Fruit fly (Drosophila melanogaster): ENCODE data around the gene Pfdn5.

Gene Pfdn5

DNA sequence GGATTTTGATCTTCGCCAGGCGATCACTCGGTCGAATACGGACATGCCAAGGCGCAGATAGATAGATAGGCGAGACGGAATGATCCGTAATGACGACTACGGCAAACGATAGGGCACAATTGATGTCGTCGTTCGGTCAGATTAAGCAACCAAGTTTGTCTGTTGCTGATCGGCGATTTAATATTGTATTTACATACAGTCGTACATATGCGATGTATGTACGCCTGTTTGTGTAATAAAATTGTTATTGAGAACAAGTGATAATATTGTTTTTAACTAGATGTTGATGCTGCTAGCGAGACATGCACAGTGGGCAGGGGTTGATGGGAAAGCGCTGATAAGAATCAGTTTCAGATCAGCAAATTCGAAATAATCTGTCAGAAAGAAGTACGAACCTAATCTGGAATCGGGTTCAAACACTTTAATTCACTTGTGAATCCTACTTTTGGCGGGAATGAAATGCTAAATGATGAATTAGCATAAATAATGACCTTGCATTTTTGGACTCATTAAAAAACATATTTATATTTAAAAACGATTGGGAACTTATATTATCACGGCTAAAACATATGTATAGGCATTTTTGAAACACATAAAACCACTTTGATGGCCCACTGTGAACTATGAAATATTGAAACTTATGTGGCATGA is 31.4 kb upstream of the Pfdn5 start:
- TF ChIP-seq CG14441 (GFP tag; IDR thresholded peaks at IDR 0.05) = peak; percentile 15; the same call in 1 of the 2 replicates
- peak; percentile 31 for TF ChIP-seq CG18262 (tag; optimal IDR thresholded peaks at IDR 0.05)
- no peak for TF ChIP-seq hkb (optimal IDR thresholded peaks at IDR 0.05)
- 0 out of 2 replicates have a peak, but pooled peaks have one; percentile 16 for TF ChIP-seq hkb (GFP tag; IDR thresholded peaks at IDR 0.05)
- TF ChIP-seq trem (tag; optimal IDR thresholded peaks at IDR 0.05) = no peak
- TF ChIP-seq crc (GFP tag; optimal IDR thresholded peaks at IDR 0.05) = no peak
- no peak for TF ChIP-seq CG11560 (tag; IDR thresholded peaks at IDR 0.05)
- TF ChIP-seq CG10431 (GFP tag; optimal IDR thresholded peaks at IDR 0.05) = no peak
- TF ChIP-seq ind (GFP tag; optimal IDR thresholded peaks at IDR 0.05) = peak; percentile 9
- TF ChIP-seq row (GFP tag; IDR thresholded peaks at IDR 0.05) = peak; percentile 30; the same call in 2 of the 3 replicates
- no peak for TF ChIP-seq CG11085 (GFP tag; IDR thresholded peaks at IDR 0.05)
- peak; percentile 46 for TF ChIP-seq gem (tag; optimal IDR thresholded peaks at IDR 0.05)
- peak; percentile 90 for TF ChIP-seq Ets65A (GFP tag)
- no peak for TF ChIP-seq pnt (GFP tag; optimal IDR thresholded peaks at IDR 0.05)
- TF ChIP-seq CG18619 (GFP tag; optimal IDR thresholded peaks at IDR 0.05) = no peak
- no peak for TF ChIP-seq CG14860 (GFP tag; IDR thresholded peaks at IDR 0.05; ENCODE audit: partially characterized antibody)
- peak; percentile 55; the same call in 2 of the 3 replicates for TF ChIP-seq CG17361 (GFP tag; IDR thresholded peaks at IDR 0.05)
- TF ChIP-seq Sox102F (GFP tag; optimal IDR thresholded peaks at IDR 0.05) = peak; percentile 7
- no peak for TF ChIP-seq Sry-δ (GFP tag; optimal IDR thresholded peaks at IDR 0.05)
- TF ChIP-seq CG2712 (tag; optimal IDR thresholded peaks at IDR 0.05) = peak; percentile 4
- no peak for TF ChIP-seq prd (optimal IDR thresholded peaks at IDR 0.05)
- TF ChIP-seq prd (GFP tag; IDR thresholded peaks at IDR 0.05) = peak; percentile 30; the same call in 1 of the 3 replicates
- TF ChIP-seq CG4328 (GFP tag; optimal IDR thresholded peaks at IDR 0.05) = no peak
- TF ChIP-seq CG10321 (GFP tag; IDR thresholded peaks at IDR 0.05) = no peak
- peak; percentile 1 for TF ChIP-seq CG13296 (GFP tag; optimal IDR thresholded peaks at IDR 0.05)
- peak; percentile 4 for TF ChIP-seq CG2120 (GFP tag; optimal IDR thresholded peaks at IDR 0.05)
- TF ChIP-seq CG13424 (tag; optimal IDR thresholded peaks at IDR 0.05) = no peak
- TF ChIP-seq CG1792 (GFP tag; optimal IDR thresholded peaks at IDR 0.05) = no peak
- TF ChIP-seq Oli (tag; optimal IDR thresholded peaks at IDR 0.05) = peak; percentile 34
- TF ChIP-seq al (GFP tag; IDR thresholded peaks at IDR 0.05) = no peak
- no peak for TF ChIP-seq Hr3 (GFP tag; optimal IDR thresholded peaks at IDR 0.05)
- no peak for TF ChIP-seq CG7271 (tag; optimal IDR thresholded peaks at IDR 0.05)
- no peak for TF ChIP-seq fd64A (GFP tag; optimal IDR thresholded peaks at IDR 0.05)
- peak; percentile 66 for TF ChIP-seq sens (GFP tag)
- no peak for TF ChIP-seq pros (GFP tag; optimal IDR thresholded peaks at IDR 0.05)
- peak in 1 of 2 experiments; percentile 2 for TF ChIP-seq Hr51 (GFP tag; optimal IDR thresholded peaks at IDR 0.05)
- TF ChIP-seq CoRest (tag; optimal IDR thresholded peaks at IDR 0.05) = peak; percentile 14
- TF ChIP-seq CG7556 (GFP tag; optimal IDR thresholded peaks at IDR 0.05) = peak; percentile 25
- TF ChIP-seq slbo (GFP tag; IDR thresholded peaks at IDR 0.05) = no peak
- no peak for TF ChIP-seq Ptx1 (GFP tag; IDR thresholded peaks at IDR 0.05)
- peak; percentile 2 for TF ChIP-seq Chrac-16 (GFP tag; optimal IDR thresholded peaks at IDR 0.05)
- TF ChIP-seq slou (GFP tag; optimal IDR thresholded peaks at IDR 0.05) = no peak
- TF ChIP-seq Fer3 (tag; optimal IDR thresholded peaks at IDR 0.05) = no peak
- TF ChIP-seq Pdp1 (GFP tag; optimal IDR thresholded peaks at IDR 0.05) = peak in 1 of 2 experiments; percentile 3
- TF ChIP-seq sim (GFP tag; IDR thresholded peaks at IDR 0.05) = no peak
- TF ChIP-seq CG10979 (tag; optimal IDR thresholded peaks at IDR 0.05) = peak; percentile 5
- TF ChIP-seq CG31441 (GFP tag; IDR thresholded peaks at IDR 0.05) = 0 out of 2 replicates have a peak, but pooled peaks have one; percentile 26
- TF ChIP-seq CG18599 (GFP tag; optimal IDR thresholded peaks at IDR 0.05) = peak; percentile 9
- 0 out of 2 replicates have a peak, but pooled peaks have one; percentile 6 for TF ChIP-seq Ada2b (GFP tag; IDR thresholded peaks at IDR 0.05)
- no peak for TF ChIP-seq CG11398 (GFP tag; optimal IDR thresholded peaks at IDR 0.05)

All from whole organism, embryonic.